Worm (Caenorhabditis elegans) whole organism, late embryonic: ENCODE data around the gene B0457.2.

Experiments used
- C38D4.7 ChIP-seq: fragments of 200-800 bp; sonication (Bioruptor generic); optimal IDR thresholded peaks from 2 replicates; lab custom pipeline; 2018; ENCODE audit warnings: mild to moderate bottlenecking, missing genetic modification characterization, moderate library complexity, missing compliant biosample characterization
- K09A11.1 ChIP-seq: sonication (generic microtip); optimal IDR thresholded peaks from 2 replicates; lab custom pipeline; 2017; ENCODE audit warnings: antibody characterized with exemption, mild to moderate bottlenecking, missing genetic modification characterization, missing compliant biosample characterization; ENCODE audit not compliant: insufficient read depth
- T23F11.4 ChIP-seq: fragments of 200-800 bp; sonication (Bioruptor generic); optimal IDR thresholded peaks from 2 replicates; lab custom pipeline; 2018; ENCODE audit warnings: mild to moderate bottlenecking, missing genetic modification characterization, missing compliant biosample characterization
- ceh-14 ChIP-seq: sonication (generic microtip); optimal IDR thresholded peaks from 2 replicates; lab custom pipeline; 2016; ENCODE audit warnings: missing genotype, missing genetic modification characterization, missing compliant biosample characterization
- ceh-19 ChIP-seq: fragments of 200-800 bp; sonication (Bioruptor generic); optimal IDR thresholded peaks from 2 replicates; lab custom pipeline; 2018; ENCODE audit warnings: mild to moderate bottlenecking, missing genetic modification characterization, missing compliant biosample characterization
- ceh-31 ChIP-seq: sonication (generic microtip); optimal IDR thresholded peaks from 2 replicates; lab custom pipeline; 2016; ENCODE audit warnings: missing genetic modification characterization, missing compliant biosample characterization
- ceh-34 ChIP-seq: sonication (generic microtip); optimal IDR thresholded peaks from 2 replicates; lab custom pipeline; 2016; ENCODE audit warnings: mild to moderate bottlenecking, missing genetic modification characterization, missing compliant biosample characterization
- ceh-45 ChIP-seq: fragments of 200-800 bp; sonication (Bioruptor generic); IDR thresholded peaks from 2 replicates; pipeline ENCODE4 v1.3.6; 2022; ENCODE audit warnings: missing genetic modification reagents, missing genetic modification characterization, missing compliant biosample characterization
- che-1 ChIP-seq: sonication (generic microtip); optimal IDR thresholded peaks from 2 replicates; lab custom pipeline; 2016; ENCODE audit warnings: mild to moderate bottlenecking, missing genetic modification characterization, missing compliant biosample characterization
- dve-1 ChIP-seq: sonication (generic microtip); optimal IDR thresholded peaks from 2 replicates; lab custom pipeline; 2017; ENCODE audit warnings: antibody characterized with exemption, mild to moderate bottlenecking, missing genetic modification characterization, missing compliant biosample characterization
- elt-4 ChIP-seq: sonication (generic microtip); optimal IDR thresholded peaks from 2 replicates; lab custom pipeline; 2016; ENCODE audit warnings: missing genetic modification characterization, missing compliant biosample characterization
- ets-4 ChIP-seq: sonication (generic microtip); optimal IDR thresholded peaks from 2 replicates; lab custom pipeline; 2016; ENCODE audit warnings: missing genetic modification characterization, missing compliant biosample characterization
- fax-1 ChIP-seq: sonication (generic microtip); optimal IDR thresholded peaks from 2 replicates; lab custom pipeline; 2016; ENCODE audit warnings: missing genotype, missing genetic modification characterization, missing compliant biosample characterization
- fkh-10 ChIP-seq: fragments of 150-350 bp; optimal IDR thresholded peaks from 2 replicates; lab custom pipeline; 2014; ENCODE audit warnings: missing biosample characterization, missing genetic modification reagents, missing genetic modification characterization
- fkh-6 ChIP-seq: sonication (generic microtip); optimal IDR thresholded peaks from 2 replicates; lab custom pipeline; 2016; ENCODE audit warnings: missing genetic modification characterization, missing compliant biosample characterization
- hlh-13 ChIP-seq: fragments of 200-800 bp; sonication (Bioruptor generic); optimal IDR thresholded peaks from 2 replicates; lab custom pipeline; 2018; ENCODE audit warnings: mild to moderate bottlenecking, missing genetic modification characterization, missing compliant biosample characterization
- hlh-15 ChIP-seq: sonication (generic microtip); optimal IDR thresholded peaks from 2 replicates; lab custom pipeline; 2016; ENCODE audit warnings: missing genetic modification characterization, missing compliant biosample characterization
- hlh-8 ChIP-seq: sonication (generic microtip); optimal IDR thresholded peaks from 2 replicates; lab custom pipeline; 2016; ENCODE audit warnings: missing genotype, missing genetic modification characterization, missing compliant biosample characterization
- lim-6 ChIP-seq: sonication (generic microtip); optimal IDR thresholded peaks from 2 replicates; lab custom pipeline; 2016; ENCODE audit warnings: missing genetic modification characterization, missing compliant biosample characterization
- madf-2 ChIP-seq: sonication (generic microtip); optimal IDR thresholded peaks from 2 replicates; lab custom pipeline; 2017; ENCODE audit warnings: missing genetic modification characterization, missing compliant biosample characterization
- mec-3 ChIP-seq: sonication (generic microtip); optimal IDR thresholded peaks from 2 replicates; lab custom pipeline; 2016; ENCODE audit warnings: borderline replicate concordance, missing genetic modification characterization, missing compliant biosample characterization
- nhr-232 ChIP-seq: sonication (generic microtip); optimal IDR thresholded peaks from 2 replicates; lab custom pipeline; 2016; ENCODE audit warnings: missing genetic modification characterization, missing compliant biosample characterization
- pag-3 ChIP-seq: sonication (generic microtip); optimal IDR thresholded peaks from 2 replicates; lab custom pipeline; 2016; ENCODE audit warnings: missing compliant biosample characterization, missing genetic modification characterization, borderline replicate concordance
- pha-2 ChIP-seq: sonication (generic microtip); optimal IDR thresholded peaks from 2 replicates; lab custom pipeline; 2017; ENCODE audit warnings: mild to moderate bottlenecking, missing genetic modification characterization, missing compliant biosample characterization
- pha-4 ChIP-seq: fragments of 150-350 bp; optimal IDR thresholded peaks from 2 replicates; lab custom pipeline; 2018; ENCODE audit warnings: missing biosample characterization, missing genetic modification reagents, missing genetic modification characterization
- pros-1 ChIP-seq: fragments of 150-350 bp; optimal IDR thresholded peaks from 2 replicates; lab custom pipeline; 2014; ENCODE audit warnings: missing biosample characterization, missing genetic modification reagents, missing genetic modification characterization
- ref-2 ChIP-seq: sonication (generic microtip); optimal IDR thresholded peaks from 2 replicates; lab custom pipeline; 2016; ENCODE audit warnings: missing genetic modification characterization, missing compliant biosample characterization
- rnt-1 ChIP-seq: sonication (generic microtip); optimal IDR thresholded peaks from 2 replicates; lab custom pipeline; 2016; ENCODE audit warnings: missing genetic modification characterization, missing compliant biosample characterization
- sox-2 ChIP-seq: fragments of 200-800 bp; sonication (Bioruptor generic); IDR thresholded peaks from 2 replicates; pipeline ENCODE4 v1.3.6; 2022; ENCODE audit warnings: missing genetic modification reagents, missing genetic modification characterization, missing compliant biosample characterization
- tbx-2 ChIP-seq: sonication (generic microtip); optimal IDR thresholded peaks from 2 replicates; lab custom pipeline; 2016; ENCODE audit warnings: missing genetic modification characterization, missing compliant biosample characterization
- tbx-7 ChIP-seq: sonication (generic microtip); optimal IDR thresholded peaks from 2 replicates; lab custom pipeline; 2016; ENCODE audit warnings: missing genotype, missing genetic modification characterization, missing compliant biosample characterization
- ttx-3 ChIP-seq: sonication (generic microtip); optimal IDR thresholded peaks from 2 replicates; lab custom pipeline; 2016; ENCODE audit warnings: missing genetic modification reagents, missing genetic modification characterization, missing compliant biosample characterization
- unc-3 ChIP-seq, 2 experiments: fragments of 200-800 bp in 1 of 2; sonication (Bioruptor generic) in 1 of 2; sonication (generic microtip) in 1 of 2; conservative IDR thresholded peaks in 1 of 2; optimal IDR thresholded peaks in 1 of 2; 2 replicates each; pipeline versions ENCODE4 v1.3.6 to Lab custom; 2016 to 2022; ENCODE audit warnings: missing compliant biosample characterization in 2 of 2, missing genetic modification characterization in 2 of 2, missing genetic modification reagents in 1 of 2
- unc-42 ChIP-seq: sonication (generic microtip); optimal IDR thresholded peaks from 2 replicates; lab custom pipeline; 2016; ENCODE audit warnings: missing genotype, missing genetic modification characterization, missing compliant biosample characterization
- unc-55 ChIP-seq: sonication (generic microtip); optimal IDR thresholded peaks from 2 replicates; lab custom pipeline; 2017; ENCODE audit warnings: missing biosample characterization, missing genetic modification reagents, missing genetic modification characterization
- zip-5 ChIP-seq: sonication (generic microtip); optimal IDR thresholded peaks from 2 replicates; lab custom pipeline; 2016; ENCODE audit warnings: missing genetic modification characterization, missing compliant biosample characterization
- ztf-16 ChIP-seq: sonication (generic microtip); optimal IDR thresholded peaks from 2 replicates; lab custom pipeline; 2017; ENCODE audit warnings: missing genetic modification characterization, missing compliant biosample characterization

Gene B0457.2

ce11 chrII:8903871-8904270 lies 22.5 kb downstream of the B0457.2 start:
- no peak for TF ChIP-seq unc-3 (GFP tag; conservative IDR thresholded peaks at IDR 0.05; lab: Robert Waterston, UW)
- TF ChIP-seq unc-3 (tag; optimal IDR thresholded peaks at IDR 0.05; lab: Kevin White, UChicago): no peak
- no peak for TF ChIP-seq fkh-6 (tag; lab: Kevin White, UChicago)
- TF ChIP-seq T23F11.4 (GFP tag; lab: Kevin White, UChicago): no peak
- no peak for TF ChIP-seq pros-1 (tag; lab: Kevin White, UChicago)

ce11 chrII:8899357-8899748 lies 27.0 kb downstream of the B0457.2 start:
- TF ChIP-seq tbx-2 (tag; lab: Kevin White, UChicago): peak; percentile 30
- TF ChIP-seq pha-2 (tag; lab: Kevin White, UChicago): peak; percentile 29
- no peak for TF ChIP-seq dve-1 (tag; lab: Kevin White, UChicago)
- TF ChIP-seq ceh-34 (tag; lab: Kevin White, UChicago): peak; percentile 24

- TF ChIP-seq pha-4 (tag; lab: Kevin White, UChicago) (no peak), ets-4 (tag; lab: Kevin White, UChicago) (no peak), pha-2 (tag; lab: Kevin White, UChicago) (no peak), hlh-8 (no peak), unc-42 (tag; lab: Kevin White, UChicago) (peak; percentile 29), pag-3 (no peak), ceh-19 (GFP tag; lab: Kevin White, UChicago) (peak; percentile 52), tbx-2 (tag; lab: Kevin White, UChicago) (peak; percentile 15), rnt-1 (tag; lab: Kevin White, UChicago) (no peak), che-1 (tag; lab: Kevin White, UChicago) (no peak), hlh-15 (tag; lab: Kevin White, UChicago) (no peak), sox-2 (GFP tag; lab: Robert Waterston, UW) (no peak), ceh-34 (tag; lab: Kevin White, UChicago) (peak; percentile 52), ceh-14 (tag; lab: Kevin White, UChicago) (no peak), ceh-45 (GFP tag; lab: Robert Waterston, UW) (no peak), unc-55 (GFP tag; lab: Kevin White, UChicago) (peak; percentile 6), ref-2 (tag; lab: Kevin White, UChicago) (no peak), ttx-3 (no peak), nhr-232 (tag; lab: Kevin White, UChicago) (no peak)
Measured at ce11 chrII:8898582-8899356, 27.6 kb downstream of the B0457.2 start.

- TF ChIP-seq unc-42 (tag; lab: Kevin White, UChicago) (peak; percentile 0), unc-3 (GFP tag; conservative IDR thresholded peaks at IDR 0.05; lab: Robert Waterston, UW) (no peak), unc-3 (tag; optimal IDR thresholded peaks at IDR 0.05; lab: Kevin White, UChicago) (no peak), ref-2 (tag; lab: Kevin White, UChicago) (peak; percentile 57), pag-3 (no peak)
Measured at ce11 chrII:8897244-8897643, 29.1 kb downstream of the B0457.2 start.

- peak; percentile 2 for TF ChIP-seq ceh-34 (tag; lab: Kevin White, UChicago)
- TF ChIP-seq mec-3 (tag; lab: Kevin White, UChicago): no peak
Measured at ce11 chrII:8896541-8896940, 29.8 kb downstream of the B0457.2 start, which contains the start of gene lat-1. TSS of gene lat-1 (plus strand) at chrII:8896841.

- no peak for TF ChIP-seq hlh-13 (GFP tag; lab: Kevin White, UChicago)
- TF ChIP-seq T23F11.4 (GFP tag; lab: Kevin White, UChicago): no peak
- no peak for TF ChIP-seq fkh-10 (GFP tag; lab: Kevin White, UChicago)
- TF ChIP-seq ztf-16: no peak
- TF ChIP-seq tbx-7 (tag; lab: Kevin White, UChicago): no peak
- TF ChIP-seq K09A11.1 (tag; lab: Kevin White, UChicago): no peak
- TF ChIP-seq hlh-15 (tag; lab: Kevin White, UChicago): no peak
- no peak for TF ChIP-seq che-1 (tag; lab: Kevin White, UChicago)
- TF ChIP-seq C38D4.7 (GFP tag; lab: Kevin White, UChicago): no peak
- TF ChIP-seq ceh-14 (tag; lab: Kevin White, UChicago): no peak
- no peak for TF ChIP-seq rnt-1 (tag; lab: Kevin White, UChicago)
- TF ChIP-seq pha-2 (tag; lab: Kevin White, UChicago): no peak
- TF ChIP-seq lim-6 (tag; lab: Kevin White, UChicago): no peak
- no peak for TF ChIP-seq elt-4 (tag; lab: Kevin White, UChicago)
- no peak for TF ChIP-seq hlh-8
- no peak for TF ChIP-seq madf-2 (tag; lab: Kevin White, UChicago)
- no peak for TF ChIP-seq zip-5 (tag; lab: Kevin White, UChicago)
- TF ChIP-seq ceh-31: no peak
- TF ChIP-seq fax-1 (tag; lab: Kevin White, UChicago): no peak
Measured at ce11 chrII:8895895-8896294, 30.5 kb downstream of the B0457.2 start.
